Fruit fly (Drosophila melanogaster) whole organism, embryonic: Measurements from ENCODE around the gene amrt.

Experiments
- B-H1 ChIP-seq: fragments of 200-800 bp; sonication (Bioruptor generic); IDR thresholded peaks from 3 replicates; pipeline ENCODE4 v1.3.6; 2022; ENCODE audit warnings: missing biosample characterization, missing genetic modification characterization
- CG12104 ChIP-seq: fragments of 200-800 bp; sonication (Bioruptor generic); optimal IDR thresholded peaks from 3 replicates; lab custom pipeline; 2016; ENCODE audit warnings: missing biosample characterization, missing genetic modification characterization
- CG1233 ChIP-seq: fragments of 200-800 bp; sonication (Bioruptor generic); optimal IDR thresholded peaks from 4 replicates; lab custom pipeline; 2018; ENCODE audit warnings: missing biosample characterization, mild to moderate bottlenecking, missing genetic modification characterization
- CG12769 ChIP-seq: fragments of 200-800 bp; sonication (Bioruptor generic); optimal IDR thresholded peaks from 2 replicates; lab custom pipeline; 2019; ENCODE audit warnings: missing biosample characterization, mild to moderate bottlenecking, missing genetic modification characterization, moderate library complexity
- CG14667 ChIP-seq: fragments of 200-800 bp; sonication (Bioruptor generic); IDR thresholded peaks from 2 replicates; pipeline ENCODE4 v1.3.6; 2022; ENCODE audit warnings: missing biosample characterization, missing genetic modification characterization
- CG16863 ChIP-seq: fragments of 200-800 bp; sonication (Bioruptor generic); optimal IDR thresholded peaks from 3 replicates; lab custom pipeline; 2016; ENCODE audit warnings: missing biosample characterization, missing genetic modification characterization
- CG17359 ChIP-seq: fragments of 200-800 bp; sonication (Bioruptor generic); optimal IDR thresholded peaks from 3 replicates; lab custom pipeline; 2018; ENCODE audit warnings: missing biosample characterization, mild to moderate bottlenecking, missing genetic modification characterization, moderate library complexity
- CG17568 ChIP-seq: fragments of 200-800 bp; sonication (Bioruptor generic); optimal IDR thresholded peaks from 2 replicates; lab custom pipeline; 2018; ENCODE audit warnings: missing biosample characterization, mild to moderate bottlenecking, missing genetic modification characterization, moderate library complexity
- CG17829 ChIP-seq: fragments of 200-800 bp; optimal IDR thresholded peaks from 2 replicates; lab custom pipeline; 2019; ENCODE audit warnings: missing biosample characterization, mild to moderate bottlenecking, missing genetic modification characterization, moderate library complexity
- CG2116 ChIP-seq: fragments of 200-800 bp; sonication (Bioruptor generic); optimal IDR thresholded peaks from 3 replicates; lab custom pipeline; 2018; ENCODE audit warnings: missing biosample characterization, mild to moderate bottlenecking, missing genetic modification characterization
- CG31365 ChIP-seq: fragments of 200-800 bp; sonication (Bioruptor generic); optimal IDR thresholded peaks from 2 replicates; lab custom pipeline; 2018; ENCODE audit warnings: missing biosample characterization, mild to moderate bottlenecking, missing genetic modification characterization
- CG31441 ChIP-seq: fragments of 200-800 bp; sonication (Bioruptor generic); IDR thresholded peaks from 2 replicates; pipeline ENCODE4 v1.3.6; 2022; ENCODE audit warnings: missing biosample characterization, missing genetic modification characterization
- CG34224 ChIP-seq: fragments of 200-800 bp; sonication (Bioruptor generic); IDR thresholded peaks from 3 replicates; pipeline ENCODE4 v1.3.6; 2022; ENCODE audit warnings: missing biosample characterization, missing genetic modification characterization; ENCODE audit not compliant: partially characterized antibody
- CTCF ChIP-seq: fragments of 200-800 bp; sonication (Bioruptor generic); optimal IDR thresholded peaks from 2 replicates; lab custom pipeline; 2017; ENCODE audit warnings: missing biosample characterization, mild to moderate bottlenecking, missing genetic modification characterization, moderate library complexity
- Dek ChIP-seq: fragments of 200-800 bp; sonication (Bioruptor generic); optimal IDR thresholded peaks from 3 replicates; lab custom pipeline; 2019; ENCODE audit warnings: missing biosample characterization, mild to moderate bottlenecking, missing genetic modification characterization, moderate library complexity
- Dfd ChIP-seq, 2 experiments: fragments of >200 bp; optimal IDR thresholded peaks; 2 replicates each; lab custom pipeline; 2017; ENCODE audit warnings: missing biosample characterization in 2 of 2, missing genetic modification characterization in 2 of 2
- HmgD ChIP-seq: fragments of 200-800 bp; sonication (Bioruptor generic); optimal IDR thresholded peaks from 3 replicates; lab custom pipeline; 2016; ENCODE audit warnings: missing biosample characterization, missing genetic modification characterization
- HmgZ ChIP-seq: fragments of 200-800 bp; sonication (Bioruptor generic); optimal IDR thresholded peaks from 2 replicates; lab custom pipeline; 2018; ENCODE audit warnings: missing biosample characterization, mild to moderate bottlenecking, missing genetic modification characterization
- Hmr ChIP-seq: fragments of 200-800 bp; sonication (Bioruptor generic); optimal IDR thresholded peaks from 3 replicates; lab custom pipeline; 2017; ENCODE audit warnings: mild to moderate bottlenecking, missing biosample characterization, missing genetic modification reagents, missing genetic modification characterization
- Jarid2 ChIP-seq: fragments of 200-800 bp; sonication (Bioruptor generic); optimal IDR thresholded peaks from 3 replicates; lab custom pipeline; 2017; ENCODE audit warnings: mild to moderate bottlenecking, missing biosample characterization, missing genetic modification reagents, missing genetic modification characterization
- Lim3 ChIP-seq: fragments of 200-800 bp; sonication (Bioruptor generic); IDR thresholded peaks from 2 replicates; pipeline ENCODE4 v1.3.6; 2022; ENCODE audit warnings: missing biosample characterization, missing genetic modification characterization
- MTF-1 ChIP-seq: fragments of 200-800 bp; sonication (Bioruptor generic); optimal IDR thresholded peaks from 2 replicates; lab custom pipeline; 2018; ENCODE audit warnings: missing biosample characterization, mild to moderate bottlenecking, missing genetic modification characterization, borderline replicate concordance
- Scr ChIP-seq: fragments of 200-800 bp; sonication (Bioruptor generic); IDR thresholded peaks from 2 replicates; pipeline ENCODE4 v1.3.6; 2022; ENCODE audit warnings: missing biosample characterization, missing genetic modification characterization; ENCODE audit not compliant: partially characterized antibody
- Sox100B ChIP-seq: fragments of 200-800 bp; sonication (Bioruptor generic); optimal IDR thresholded peaks from 3 replicates; lab custom pipeline; 2018; ENCODE audit warnings: missing biosample characterization, mild to moderate bottlenecking, missing genetic modification characterization
- amos ChIP-seq: fragments of 200-800 bp; sonication (Bioruptor generic); IDR thresholded peaks from 2 replicates; pipeline ENCODE4 v1.3.6; 2022; ENCODE audit warnings: missing biosample characterization, missing genetic modification characterization; ENCODE audit not compliant: partially characterized antibody
- ato ChIP-seq: fragments of 200-800 bp; sonication (Bioruptor generic); IDR thresholded peaks from 2 replicates; pipeline ENCODE4 v1.3.6; 2022; ENCODE audit warnings: missing biosample characterization, missing genetic modification characterization; ENCODE audit not compliant: partially characterized antibody
- bigmax ChIP-seq: fragments of 200-800 bp; sonication (Bioruptor generic); optimal IDR thresholded peaks from 2 replicates; lab custom pipeline; 2018; ENCODE audit warnings: missing biosample characterization, mild to moderate bottlenecking, missing genetic modification characterization
- caup ChIP-seq: fragments of 200-800 bp; sonication (Bioruptor generic); optimal IDR thresholded peaks from 3 replicates; lab custom pipeline; 2017; ENCODE audit warnings: missing biosample characterization, mild to moderate bottlenecking, missing genetic modification characterization, moderate library complexity; ENCODE audit not compliant: severe bottlenecking
- dan ChIP-seq: fragments of 200-800 bp; sonication (Bioruptor generic); IDR thresholded peaks from 2 replicates; pipeline ENCODE4 v1.3.6; 2022; ENCODE audit warnings: missing biosample characterization, missing genetic modification characterization
- disco-r ChIP-seq: fragments of 200-800 bp; sonication (Bioruptor generic); optimal IDR thresholded peaks from 2 replicates; lab custom pipeline; 2016; ENCODE audit warnings: missing biosample characterization, missing genetic modification characterization
- dmrt99B ChIP-seq: fragments of 200-800 bp; sonication (Bioruptor generic); optimal IDR thresholded peaks from 2 replicates; lab custom pipeline; 2018; ENCODE audit warnings: missing biosample characterization, mild to moderate bottlenecking, missing genetic modification characterization, moderate library complexity
- ind ChIP-seq: fragments of 200-800 bp; sonication (Bioruptor generic); optimal IDR thresholded peaks from 3 replicates; lab custom pipeline; 2016; ENCODE audit warnings: missing biosample characterization, missing genetic modification characterization
- klu ChIP-seq: fragments of 200-800 bp; sonication (Bioruptor generic); IDR thresholded peaks from 2 replicates; pipeline ENCODE4 v1.3.6; 2022; ENCODE audit warnings: missing biosample characterization, missing genetic modification characterization
- lmd ChIP-seq: fragments of 200-800 bp; sonication (Bioruptor generic); IDR thresholded peaks from 2 replicates; pipeline ENCODE4 v1.3.6; 2022; ENCODE audit warnings: missing biosample characterization, missing genetic modification characterization
- luna ChIP-seq: fragments of 200-800 bp; sonication (Bioruptor generic); optimal IDR thresholded peaks from 2 replicates; lab custom pipeline; 2016; ENCODE audit warnings: missing biosample characterization, missing genetic modification characterization
- pnt ChIP-seq: fragments of 200-800 bp; sonication (Bioruptor generic); optimal IDR thresholded peaks from 3 replicates; lab custom pipeline; 2016; ENCODE audit warnings: missing biosample characterization, missing genetic modification characterization
- pzg ChIP-seq: fragments of 200-800 bp; sonication (Bioruptor generic); optimal IDR thresholded peaks from 3 replicates; lab custom pipeline; 2018; ENCODE audit warnings: missing biosample characterization, mild to moderate bottlenecking, missing genetic modification characterization, moderate library complexity
- ro ChIP-seq: fragments of 200-800 bp; sonication (Bioruptor generic); IDR thresholded peaks from 2 replicates; pipeline ENCODE4 v1.3.6; 2022; ENCODE audit warnings: missing biosample characterization, missing genetic modification characterization
- run ChIP-seq: fragments of 200-800 bp; sonication (Bioruptor generic); optimal IDR thresholded peaks from 3 replicates; lab custom pipeline; 2018; ENCODE audit warnings: missing biosample characterization, mild to moderate bottlenecking, missing genetic modification characterization
- salm ChIP-seq: fragments of 200-800 bp; sonication (Bioruptor generic); optimal IDR thresholded peaks from 2 replicates; lab custom pipeline; 2018; ENCODE audit warnings: missing biosample characterization, mild to moderate bottlenecking, missing genetic modification characterization
- tna ChIP-seq: fragments of 200-800 bp; sonication (Bioruptor generic); IDR thresholded peaks from 2 replicates; pipeline ENCODE4 v1.3.6; 2022; ENCODE audit warnings: missing biosample characterization, missing genetic modification characterization; ENCODE audit not compliant: partially characterized antibody
- vnd ChIP-seq: fragments of 200-800 bp; sonication (Bioruptor generic); IDR thresholded peaks from 3 replicates; pipeline ENCODE4 v1.3.6; 2022; ENCODE audit warnings: missing biosample characterization, missing genetic modification characterization; ENCODE audit not compliant: partially characterized antibody

The amrt gene

DNA sequence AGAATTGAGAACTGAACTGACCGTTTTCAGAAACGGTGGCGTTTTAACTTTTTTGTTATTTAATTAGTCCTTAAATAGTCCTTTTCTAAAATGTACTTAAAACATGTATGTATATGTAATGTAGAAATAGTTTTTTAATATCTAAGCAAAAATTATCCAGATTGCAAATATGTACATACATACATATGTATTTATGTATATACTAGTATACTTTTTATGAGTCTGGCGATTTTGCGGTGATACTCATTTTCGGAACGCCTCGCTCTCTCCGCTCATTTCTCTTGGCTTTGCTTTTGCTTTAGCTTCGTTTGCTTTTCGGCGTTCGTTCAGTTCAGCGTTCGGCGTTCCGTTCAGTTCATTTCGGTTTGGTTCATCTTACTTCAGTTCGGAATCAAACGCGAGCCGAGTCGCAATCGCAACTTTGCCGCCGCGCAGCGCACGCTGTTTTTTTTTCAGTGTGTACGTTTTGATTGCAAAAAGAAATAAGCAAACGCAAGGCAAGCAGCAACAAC, 19.8 kb upstream of the amrt start, which contains the start of gene rdgB (continued):
- TF ChIP-seq Sox100B (GFP tag; lab: Kevin White, UChicago) (peak; percentile 92), amos (GFP tag; lab: Robert Waterston, UW) (peak; percentile 22; the same call in 1 of the 2 replicates), klu (peak; percentile 62; the same call in 1 of the 2 replicates), vnd (GFP tag; lab: Robert Waterston, UW) (no peak), Hmr (GFP tag; lab: Kevin White, UChicago) (peak; percentile 83), CG12769 (tag; lab: Kevin White, UChicago) (peak; percentile 67), salm (peak; percentile 55), CG17829 (tag; lab: Kevin White, UChicago) (peak; percentile 82), lmd (peak; percentile 76), Dek (tag; lab: Kevin White, UChicago) (peak; percentile 85), CG31441 (peak; percentile 82), CG31365 (tag; lab: Kevin White, UChicago) (no peak), CG14667 (GFP tag; lab: Robert Waterston, UW) (no peak), run (peak; percentile 68), HmgZ (tag; lab: Kevin White, UChicago) (peak; percentile 65), CG17568 (peak; percentile 10), dmrt99B (tag; lab: Kevin White, UChicago) (peak; percentile 91), Lim3 (no peak), bigmax (GFP tag; lab: Kevin White, UChicago) (no peak), pnt (GFP tag; lab: Kevin White, UChicago) (peak; percentile 6), CG34224 (GFP tag; lab: Robert Waterston, UW) (no peak), Jarid2 (GFP tag; lab: Kevin White, UChicago) (peak; percentile 89), HmgD (GFP tag; lab: Kevin White, UChicago) (no peak), CG12104 (peak; percentile 69), Dfd (GFP tag; optimal IDR thresholded peaks at IDR 0.05; lab: Kevin White, UChicago) (no peak), luna (GFP tag; lab: Kevin White, UChicago) (no peak), CTCF (GFP tag; lab: Kevin White, UChicago) (no peak), tna (GFP tag; lab: Robert Waterston, UW) (no peak), ind (GFP tag; lab: Kevin White, UChicago) (peak; percentile 76), CG17359 (tag; lab: Kevin White, UChicago) (peak; percentile 80), disco-r (GFP tag; lab: Kevin White, UChicago) (no peak), CG16863 (GFP tag; lab: Kevin White, UChicago) (peak; percentile 7), caup (peak; percentile 81), dan (GFP tag; lab: Robert Waterston, UW) (no peak), CG1233 (GFP tag; lab: Kevin White, UChicago) (peak; percentile 67), MTF-1 (GFP tag; lab: Kevin White, UChicago) (peak; percentile 7), Scr (no peak), CG2116 (GFP tag; lab: Kevin White, UChicago) (peak; percentile 48), pzg (GFP tag; lab: Kevin White, UChicago) (no peak), ato (GFP tag; lab: Robert Waterston, UW) (no peak), B-H1 (GFP tag; lab: Robert Waterston, UW) (peak; percentile 15; the same call in 1 of the 3 replicates), ro (no peak)
